Worm (Caenorhabditis elegans) whole organism, young adult: ENCODE data around the gene T28A8.5.

Experiments used
- B0336.3 ChIP-seq: fragments of 200-800 bp; sonication (Bioruptor generic); IDR thresholded peaks from 2 replicates; pipeline ENCODE4 v1.3.6; 2022; ENCODE audit warnings: missing genetic modification characterization, missing compliant biosample characterization
- F10E7.11 ChIP-seq: sonication (generic microtip); optimal IDR thresholded peaks from 2 replicates; lab custom pipeline; 2017; ENCODE audit warnings: mild to moderate bottlenecking, missing genetic modification characterization, moderate library complexity, missing compliant biosample characterization
- K11D2.4 ChIP-seq: fragments of 200-800 bp; sonication (Bioruptor generic); IDR thresholded peaks from 2 replicates; pipeline ENCODE4 v1.3.6; 2022; ENCODE audit warnings: missing genetic modification reagents, missing genetic modification characterization, missing compliant biosample characterization
- K12H6.12 ChIP-seq: fragments of 200-800 bp; sonication (Bioruptor generic); optimal IDR thresholded peaks from 2 replicates; lab custom pipeline; 2018; ENCODE audit warnings: mild to moderate bottlenecking, missing genetic modification characterization, missing compliant biosample characterization
- Y79H2A.3 ChIP-seq: fragments of 200-800 bp; sonication (Bioruptor generic); conservative IDR thresholded peaks from 2 replicates; pipeline ENCODE4 v1.3.6; 2022; ENCODE audit warnings: missing genetic modification reagents, missing genetic modification characterization, missing compliant biosample characterization
- akir-1 ChIP-seq: fragments of 200-800 bp; sonication (Bioruptor generic); optimal IDR thresholded peaks from 2 replicates; lab custom pipeline; 2018; ENCODE audit warnings: mild to moderate bottlenecking, missing genetic modification characterization, moderate library complexity, missing compliant biosample characterization
- attf-3 ChIP-seq: fragments of 200-800 bp; sonication (Bioruptor generic); conservative IDR thresholded peaks from 2 replicates; pipeline ENCODE4 v1.3.6; 2022; ENCODE audit warnings: missing genetic modification reagents, missing genetic modification characterization, missing compliant biosample characterization
- cebp-1 ChIP-seq, 2 experiments: fragments of 200-800 bp in 1 of 2; sonication (Bioruptor generic) in 1 of 2; sonication (generic microtip) in 1 of 2; IDR thresholded peaks in 1 of 2; optimal IDR thresholded peaks in 1 of 2; 2 replicates each; pipeline versions ENCODE4 v1.3.6 to Lab custom; 2017 to 2022; ENCODE audit warnings: missing compliant biosample characterization in 2 of 2, missing genetic modification characterization in 2 of 2, mild to moderate bottlenecking in 1 of 2, missing genetic modification reagents in 1 of 2, moderate library complexity in 1 of 2
- cebp-2 ChIP-seq: fragments of 200-800 bp; sonication (Bioruptor generic); IDR thresholded peaks from 2 replicates; pipeline ENCODE4 v1.3.6; 2022; ENCODE audit warnings: missing genetic modification characterization, missing compliant biosample characterization
- ceh-100 ChIP-seq: fragments of 200-800 bp; sonication (Bioruptor generic); IDR thresholded peaks from 2 replicates; pipeline ENCODE4 v1.3.6; 2022; ENCODE audit warnings: missing genetic modification reagents, missing genetic modification characterization, missing compliant biosample characterization
- dpl-1 ChIP-seq: fragments of 150-350 bp; optimal IDR thresholded peaks from 2 replicates; lab custom pipeline; 2014; ENCODE audit warnings: missing biosample characterization, missing genetic modification reagents, missing genetic modification characterization
- egl-44 ChIP-seq: fragments of 200-800 bp; sonication (Bioruptor generic); IDR thresholded peaks from 2 replicates; pipeline ENCODE4 v1.3.6; 2022; ENCODE audit warnings: missing genetic modification reagents, missing genetic modification characterization, missing compliant biosample characterization
- ekl-4 ChIP-seq: fragments of 200-800 bp; sonication (Bioruptor generic); IDR thresholded peaks from 2 replicates; pipeline ENCODE4 v1.3.6; 2022; ENCODE audit warnings: missing genetic modification reagents, missing genetic modification characterization, missing compliant biosample characterization
- hrde-1 ChIP-seq: sonication (generic microtip); optimal IDR thresholded peaks from 2 replicates; lab custom pipeline; 2016; ENCODE audit warnings: missing genetic modification characterization, mild to moderate bottlenecking, missing compliant biosample characterization, moderate library complexity, missing genotype, missing genetic modification reagents, borderline replicate concordance
- lag-1 ChIP-seq: fragments of 200-800 bp; sonication (Bioruptor generic); IDR thresholded peaks from 2 replicates; pipeline ENCODE4 v1.3.6; 2022; ENCODE audit warnings: missing genetic modification reagents, missing genetic modification characterization, missing compliant biosample characterization
- lin-35 ChIP-seq, 3 experiments: fragments of 150-350 bp in 2 of 3; sonication (generic microtip) in 1 of 3; optimal IDR thresholded peaks; 2 replicates each; lab custom pipeline; 2014 to 2018; ENCODE audit warnings: missing biosample characterization in 3 of 3, missing genetic modification characterization in 3 of 3, missing genetic modification reagents in 3 of 3
- lir-1 ChIP-seq: fragments of 200-800 bp; sonication (Bioruptor generic); conservative IDR thresholded peaks from 2 replicates; pipeline ENCODE4 v1.3.6; 2022; ENCODE audit warnings: missing genetic modification reagents, missing genetic modification characterization, missing compliant biosample characterization
- lsl-1 ChIP-seq: fragments of 200-800 bp; sonication (Bioruptor generic); optimal IDR thresholded peaks from 2 replicates; lab custom pipeline; 2018; ENCODE audit warnings: mild to moderate bottlenecking, missing genetic modification characterization, moderate library complexity, missing compliant biosample characterization
- mcd-1 ChIP-seq: fragments of 200-800 bp; sonication (Bioruptor generic); IDR thresholded peaks from 2 replicates; pipeline ENCODE4 v1.3.6; 2022; ENCODE audit warnings: missing genetic modification reagents, missing genetic modification characterization, missing compliant biosample characterization
- mel-28 ChIP-seq: sonication (generic microtip); optimal IDR thresholded peaks from 2 replicates; lab custom pipeline; 2016; ENCODE audit warnings: borderline replicate concordance, mild to moderate bottlenecking, missing genetic modification characterization, missing compliant biosample characterization
- mes-4 ChIP-seq: sonication (generic microtip); optimal IDR thresholded peaks from 2 replicates; lab custom pipeline; 2016; ENCODE audit warnings: missing genotype, missing genetic modification characterization, missing compliant biosample characterization
- mxl-1 ChIP-seq: sonication (generic microtip); optimal IDR thresholded peaks from 2 replicates; lab custom pipeline; 2016; ENCODE audit warnings: missing genetic modification characterization, missing compliant biosample characterization
- nfyb-1 ChIP-seq: fragments of 200-800 bp; sonication (Bioruptor generic); IDR thresholded peaks from 2 replicates; pipeline ENCODE4 v1.3.6; 2022; ENCODE audit warnings: missing genetic modification reagents, missing genetic modification characterization, missing compliant biosample characterization
- nhr-179 ChIP-seq: sonication (generic microtip); optimal IDR thresholded peaks from 2 replicates; lab custom pipeline; 2016; ENCODE audit warnings: mild to moderate bottlenecking, missing genetic modification characterization, missing compliant biosample characterization
- nhr-90 ChIP-seq: sonication (generic microtip); optimal IDR thresholded peaks from 2 replicates; lab custom pipeline; 2016; ENCODE audit warnings: missing genotype, mild to moderate bottlenecking, missing genetic modification characterization, missing compliant biosample characterization
- rec-8 ChIP-seq, 2 experiments: sonication (generic microtip); optimal IDR thresholded peaks; 2 replicates each; lab custom pipeline; 2016; ENCODE audit warnings: mild to moderate bottlenecking in 2 of 2, missing genetic modification characterization in 2 of 2, missing genetic modification reagents in 2 of 2, missing genotype in 2 of 2, missing biosample characterization in 1 of 2, missing compliant biosample characterization in 1 of 2, moderate library complexity in 1 of 2
- repo-1 ChIP-seq: sonication (generic microtip); optimal IDR thresholded peaks from 2 replicates; lab custom pipeline; 2017; ENCODE audit warnings: mild to moderate bottlenecking, missing genetic modification characterization, missing compliant biosample characterization
- sdz-38 ChIP-seq: sonication (generic microtip); optimal IDR thresholded peaks from 2 replicates; lab custom pipeline; 2016; ENCODE audit warnings: missing genotype, missing genetic modification characterization, missing compliant biosample characterization
- snpc-1.1 ChIP-seq: sonication (generic microtip); optimal IDR thresholded peaks from 2 replicates; lab custom pipeline; 2017; ENCODE audit warnings: missing genetic modification characterization, mild to moderate bottlenecking, missing compliant biosample characterization, antibody characterized with exemption, moderate library complexity, missing genotype, missing genetic modification reagents; ENCODE audit not compliant: insufficient read depth
- snpc-3.4 ChIP-seq: sonication (generic microtip); optimal IDR thresholded peaks from 2 replicates; lab custom pipeline; 2017; ENCODE audit warnings: missing genetic modification characterization, mild to moderate bottlenecking, missing compliant biosample characterization, antibody characterized with exemption, moderate library complexity, missing genotype, missing genetic modification reagents
- somi-1 ChIP-seq: fragments of 200-800 bp; sonication (Bioruptor generic); optimal IDR thresholded peaks from 2 replicates; lab custom pipeline; 2018; ENCODE audit warnings: mild to moderate bottlenecking, missing genetic modification characterization, missing compliant biosample characterization
- sptf-2 ChIP-seq: fragments of 200-800 bp; sonication (Bioruptor generic); optimal IDR thresholded peaks from 2 replicates; lab custom pipeline; 2018; ENCODE audit warnings: mild to moderate bottlenecking, missing genetic modification characterization, missing compliant biosample characterization
- tbp1 ChIP-seq: fragments of 200-800 bp; sonication (Bioruptor generic); optimal IDR thresholded peaks from 2 replicates; lab custom pipeline; 2018; ENCODE audit warnings: mild to moderate bottlenecking, missing genetic modification characterization, missing compliant biosample characterization
- tlf-1 ChIP-seq: fragments of 200-800 bp; sonication (Bioruptor generic); optimal IDR thresholded peaks from 2 replicates; lab custom pipeline; 2018; ENCODE audit warnings: mild to moderate bottlenecking, missing genetic modification characterization, missing compliant biosample characterization
- unc-130 ChIP-seq: sonication (generic microtip); optimal IDR thresholded peaks from 2 replicates; lab custom pipeline; 2016; ENCODE audit warnings: missing genetic modification reagents, missing genetic modification characterization, missing compliant biosample characterization
- zfh-2 ChIP-seq: fragments of 200-800 bp; sonication (Bioruptor generic); conservative IDR thresholded peaks from 2 replicates; pipeline ENCODE4 v1.3.6; 2022; ENCODE audit warnings: missing genetic modification reagents, missing genetic modification characterization, missing compliant biosample characterization
- ztf-18 ChIP-seq: sonication (generic microtip); optimal IDR thresholded peaks from 2 replicates; lab custom pipeline; 2016; ENCODE audit warnings: missing genotype, mild to moderate bottlenecking, missing genetic modification characterization, missing compliant biosample characterization

The T28A8.5 gene

ce11 chrIII:13465918-13466592 is 35.4 kb upstream of the T28A8.5 start, which contains the start of gene cdk-5 (continued):
- no peak for TF ChIP-seq lir-1 (GFP tag; lab: Robert Waterston, UW)
- TF ChIP-seq somi-1: no peak
- no peak for TF ChIP-seq Y79H2A.3 (GFP tag; lab: Robert Waterston, UW)
- TF ChIP-seq lin-35 (GFP tag; optimal IDR thresholded peaks at IDR 0.05; lab: Kevin White, UChicago): peak in 1 of 3 experiments; percentile 82
- no peak for TF ChIP-seq egl-44 (GFP tag; lab: Robert Waterston, UW)
- TF ChIP-seq mel-28 (tag; lab: Kevin White, UChicago): no peak
- TF ChIP-seq nfyb-1 (GFP tag; lab: Robert Waterston, UW): peak; percentile 81
- no peak for TF ChIP-seq mxl-1
- TF ChIP-seq cebp-1 (GFP tag; IDR thresholded peaks at IDR 0.05; lab: Robert Waterston, UW): no peak
- TF ChIP-seq cebp-1 (tag; optimal IDR thresholded peaks at IDR 0.05; lab: Kevin White, UChicago): peak; percentile 68
- no peak for TF ChIP-seq mes-4 (tag; lab: Kevin White, UChicago)
- peak; percentile 51 for TF ChIP-seq tbp1 (GFP tag; lab: Kevin White, UChicago)
- TF ChIP-seq ztf-18: peak; percentile 96
- no peak for TF ChIP-seq snpc-1.1 (tag; lab: Kevin White, UChicago)
- no peak for TF ChIP-seq lag-1 (GFP tag; lab: Robert Waterston, UW)
- peak; percentile 51; the same call in 1 of the 2 replicates for TF ChIP-seq B0336.3 (GFP tag; lab: Robert Waterston, UW)
- no peak for TF ChIP-seq unc-130 (GFP tag; lab: Kevin White, UChicago)
- peak; percentile 11 for TF ChIP-seq dpl-1
- peak; percentile 86 for TF ChIP-seq ekl-4
- TF ChIP-seq K12H6.12: peak; percentile 19
- no peak for TF ChIP-seq nhr-179 (tag; lab: Kevin White, UChicago)
- TF ChIP-seq hrde-1 (tag; lab: Kevin White, UChicago): no peak
- TF ChIP-seq zfh-2: no peak
- TF ChIP-seq mcd-1 (GFP tag; lab: Robert Waterston, UW): peak; percentile 68
- TF ChIP-seq snpc-3.4 (tag; lab: Kevin White, UChicago): peak; percentile 72
- TF ChIP-seq ceh-100 (GFP tag; lab: Robert Waterston, UW): peak; percentile 58; the same call in 1 of the 2 replicates
- no peak for TF ChIP-seq sdz-38 (tag; lab: Kevin White, UChicago)
- TF ChIP-seq cebp-2 (GFP tag; lab: Robert Waterston, UW): no peak
- peak; percentile 69 for TF ChIP-seq repo-1
- TF ChIP-seq rec-8 (tag; optimal IDR thresholded peaks at IDR 0.05; lab: Kevin White, UChicago): no peak
- no peak for TF ChIP-seq akir-1 (GFP tag; lab: Kevin White, UChicago)

DNA sequence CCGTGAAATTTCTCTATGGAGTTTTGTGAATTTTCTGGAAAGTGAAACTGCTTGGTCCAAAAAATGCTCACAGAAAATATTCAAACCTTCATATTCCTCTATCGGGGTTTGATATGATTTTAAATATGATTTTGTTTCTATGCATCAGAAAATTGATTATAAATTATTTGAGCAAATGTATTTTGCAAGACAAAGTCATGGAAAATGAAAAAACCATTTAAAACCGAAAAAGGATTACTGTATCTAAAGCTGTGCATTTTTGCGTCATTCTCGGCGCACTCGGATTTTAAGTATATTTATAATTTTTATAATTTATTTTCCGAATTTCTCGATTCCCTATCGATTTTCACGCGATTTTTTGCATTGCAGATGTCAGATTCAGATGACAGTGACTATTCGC is 29.9 kb upstream of the T28A8.5 start, which contains the start of gene pssy-2:
Gene pssy-2 (plus strand): TSS at position 301 of the 400 bp plus-strand sequence.
- TF ChIP-seq attf-3: no peak
- peak; percentile 14 for TF ChIP-seq lsl-1
- no peak for TF ChIP-seq F10E7.11 (tag; lab: Kevin White, UChicago)
- TF ChIP-seq nhr-90: no peak
- no peak for TF ChIP-seq sptf-2 (GFP tag; lab: Kevin White, UChicago)
- TF ChIP-seq tlf-1 (GFP tag; lab: Kevin White, UChicago): no peak
- TF ChIP-seq K11D2.4 (GFP tag; lab: Robert Waterston, UW): no peak
